Worm (Caenorhabditis elegans): ENCODE measurements around the gene F23G4.1.

ce11 chrX:6607599-6607998 is 4.6 kb upstream of the F23G4.1 start:
- TF ChIP-seq unc-62 (GFP tag; optimal IDR thresholded peaks at IDR 0.05): no peak
- no peak for TF ChIP-seq ZK546.5 (tag; optimal IDR thresholded peaks at IDR 0.05)
- no peak for TF ChIP-seq blmp-1 (tag; optimal IDR thresholded peaks at IDR 0.05; ENCODE audit: insufficient read depth)
- TF ChIP-seq nhr-12 (tag; optimal IDR thresholded peaks at IDR 0.05): no peak
